Fruit fly (Drosophila melanogaster) whole organism, wandering third instar larva: ENCODE measurements around the gene CG15142.
A peak's percentile ranks its signal among the peaks of the same experiment; 100 is the strongest.

Source experiments
- Abd-B ChIP-seq: fragments of >200 bp; optimal IDR thresholded peaks from 2 replicates; lab custom pipeline; 2017; ENCODE audit warnings: missing biosample characterization, missing genetic modification characterization
- CG32264 ChIP-seq: fragments of 200-800 bp; sonication (Bioruptor generic); optimal IDR thresholded peaks from 2 replicates; lab custom pipeline; 2016; ENCODE audit warnings: missing biosample characterization, missing genetic modification characterization
- Dfd ChIP-seq: fragments of >200 bp; optimal IDR thresholded peaks from 2 replicates; lab custom pipeline; 2017; ENCODE audit warnings: missing biosample characterization, missing genetic modification characterization
- Dif ChIP-seq: fragments of 200-275, 200-300 bp; sonication (Bioruptor generic); optimal IDR thresholded peaks from 2 replicates; lab custom pipeline; 2018; ENCODE audit warnings: missing biosample characterization, missing genetic modification characterization; ENCODE audit not compliant: partially characterized antibody
- GATAd ChIP-seq: sonication (Bioruptor generic); optimal IDR thresholded peaks from 2 replicates; lab custom pipeline; 2016; ENCODE audit warnings: missing biosample characterization, missing genetic modification characterization
- HLH106 ChIP-seq: fragments of 200-800 bp; optimal IDR thresholded peaks from 3 replicates; lab custom pipeline; 2019; ENCODE audit warnings: missing biosample characterization, mild to moderate bottlenecking, missing genetic modification characterization, moderate library complexity
- Hnf4 ChIP-seq: fragments of 200-800 bp; sonication (Bioruptor generic); optimal IDR thresholded peaks from 2 replicates; lab custom pipeline; 2016; ENCODE audit warnings: missing biosample characterization, mild to moderate bottlenecking, missing genetic modification characterization
- Hr78 ChIP-seq: fragments of >200 bp; optimal IDR thresholded peaks from 2 replicates; lab custom pipeline; 2017; ENCODE audit warnings: missing biosample characterization, missing genetic modification characterization
- Hr83 ChIP-seq: fragments of 200-300 bp; sonication (Bioruptor generic); optimal IDR thresholded peaks from 2 replicates; lab custom pipeline; 2016; ENCODE audit warnings: missing biosample characterization, mild to moderate bottlenecking, missing genetic modification characterization, moderate library complexity; ENCODE audit not compliant: poor library complexity, severe bottlenecking
- Jra ChIP-seq: sonication (Bioruptor generic); optimal IDR thresholded peaks from 2 replicates; lab custom pipeline; 2016; ENCODE audit warnings: missing biosample characterization, missing genetic modification characterization
- Mio ChIP-seq: sonication (Bioruptor generic); optimal IDR thresholded peaks from 2 replicates; lab custom pipeline; 2016; ENCODE audit warnings: missing biosample characterization, missing genetic modification characterization
- Myc ChIP-seq: fragments of >200 bp; optimal IDR thresholded peaks from 2 replicates; lab custom pipeline; 2017
- OdsH ChIP-seq: fragments of 200-800 bp; sonication (Bioruptor generic); optimal IDR thresholded peaks from 2 replicates; lab custom pipeline; 2016; ENCODE audit warnings: missing biosample characterization, mild to moderate bottlenecking, missing genetic modification characterization
- Rel ChIP-seq, 2 experiments: fragments of 200-800 bp; sonication (Bioruptor generic) in 1 of 2; optimal IDR thresholded peaks; 2 replicates in 1 of 2; 3 replicates in 1 of 2; lab custom pipeline; 2016 to 2019; ENCODE audit warnings: mild to moderate bottlenecking in 2 of 2, missing biosample characterization in 2 of 2, missing genetic modification characterization in 2 of 2, moderate library complexity in 1 of 2
- Sp1 ChIP-seq: fragments of 200-800 bp; sonication (Bioruptor generic); optimal IDR thresholded peaks from 3 replicates; lab custom pipeline; 2019; ENCODE audit warnings: missing biosample characterization, mild to moderate bottlenecking, missing genetic modification characterization, moderate library complexity
- Vsx2 ChIP-seq: fragments of 200-300, 225-300 bp; sonication (Bioruptor generic); optimal IDR thresholded peaks from 2 replicates; lab custom pipeline; 2018; ENCODE audit warnings: missing biosample characterization, missing genetic modification characterization; ENCODE audit not compliant: partially characterized antibody
- br ChIP-seq: fragments of 200-800 bp; sonication (Bioruptor generic); optimal IDR thresholded peaks from 2 replicates; lab custom pipeline; 2016; ENCODE audit warnings: missing biosample characterization, missing genetic modification characterization
- dl ChIP-seq, 2 experiments: fragments of 175-275, 200-275 bp in 1 of 2; fragments of 200-275 bp in 1 of 2; sonication (Bioruptor generic); optimal IDR thresholded peaks; lab custom pipeline; 2018; ENCODE audit warnings: mild to moderate bottlenecking in 2 of 2, missing biosample characterization in 2 of 2, missing genetic modification characterization in 2 of 2, moderate library complexity in 2 of 2; ENCODE audit not compliant: partially characterized antibody in 2 of 2, insufficient read depth in 1 of 2
- dmrt93B ChIP-seq: fragments of 200-800 bp; sonication (Bioruptor generic); optimal IDR thresholded peaks from 2 replicates; lab custom pipeline; 2018; ENCODE audit warnings: missing biosample characterization, mild to moderate bottlenecking, missing genetic modification characterization
- dsf ChIP-seq: sonication (Bioruptor generic); optimal IDR thresholded peaks from 2 replicates; lab custom pipeline; 2016; ENCODE audit warnings: missing biosample characterization, missing genetic modification characterization, borderline replicate concordance
- ey ChIP-seq: fragments of 200-800 bp; sonication (Bioruptor generic); optimal IDR thresholded peaks from 2 replicates; lab custom pipeline; 2016; ENCODE audit warnings: missing biosample characterization, missing genetic modification characterization
- foxo ChIP-seq, 2 experiments: fragments of 200-800 bp; sonication (Bioruptor generic); optimal IDR thresholded peaks; 2 replicates in 1 of 2; 3 replicates in 1 of 2; lab custom pipeline; 2016 to 2017; ENCODE audit warnings: missing biosample characterization in 2 of 2, missing genetic modification characterization in 2 of 2
- fru ChIP-seq: fragments of 200-800 bp; sonication (Bioruptor generic); optimal IDR thresholded peaks from 3 replicates; lab custom pipeline; 2016; ENCODE audit warnings: missing biosample characterization, mild to moderate bottlenecking, missing genetic modification characterization
- h ChIP-seq: fragments of 200-800 bp; sonication (Bioruptor generic); optimal IDR thresholded peaks from 3 replicates; lab custom pipeline; 2016; ENCODE audit warnings: missing biosample characterization, mild to moderate bottlenecking, missing genetic modification characterization
- jim ChIP-seq: fragments of 175-275, 200-325 bp; sonication (Bioruptor generic); optimal IDR thresholded peaks from 2 replicates; lab custom pipeline; 2016; ENCODE audit warnings: missing biosample characterization, mild to moderate bottlenecking, missing genetic modification characterization
- lola ChIP-seq: fragments of >200 bp; optimal IDR thresholded peaks from 2 replicates; lab custom pipeline; 2017; ENCODE audit warnings: missing biosample characterization, missing genetic modification characterization
- psq ChIP-seq: fragments of 200-800 bp; sonication (Bioruptor generic); optimal IDR thresholded peaks from 3 replicates; lab custom pipeline; 2017; ENCODE audit warnings: missing biosample characterization, mild to moderate bottlenecking, missing genetic modification characterization, moderate library complexity
- rgr ChIP-seq: fragments of 200-800 bp; sonication (Bioruptor generic); optimal IDR thresholded peaks from 3 replicates; lab custom pipeline; 2016; ENCODE audit warnings: missing biosample characterization, mild to moderate bottlenecking, missing genetic modification characterization
- sage ChIP-seq: fragments of 200-800 bp; sonication (Bioruptor generic); optimal IDR thresholded peaks from 2 replicates; lab custom pipeline; 2016; ENCODE audit warnings: missing biosample characterization, mild to moderate bottlenecking, missing genetic modification characterization
- sv ChIP-seq: fragments of 200-800 bp; sonication (Bioruptor generic); optimal IDR thresholded peaks from 3 replicates; lab custom pipeline; 2016; ENCODE audit warnings: missing biosample characterization, missing genetic modification characterization
- tai ChIP-seq: sonication (Bioruptor generic); optimal IDR thresholded peaks from 2 replicates; lab custom pipeline; 2016; ENCODE audit warnings: missing biosample characterization, missing genetic modification characterization
- usp ChIP-seq: fragments of >200 bp; optimal IDR thresholded peaks from 2 replicates; lab custom pipeline; 2017; ENCODE audit warnings: missing biosample characterization, missing genetic modification characterization
- woc ChIP-seq: sonication (Bioruptor generic); optimal IDR thresholded peaks from 2 replicates; lab custom pipeline; 2016; ENCODE audit warnings: missing biosample characterization, mild to moderate bottlenecking, missing genetic modification characterization

Gene CG15142

dm6 chr2L:17529022-17529421, 30.4 kb upstream of the CG15142 start, which contains the start of gene CG15144:
TSS of gene CG15144 (minus strand) at chr2L:17529122.
- TF ChIP-seq Dfd (GFP tag; lab: Kevin White, UChicago) (no peak), Abd-B (no peak), Mio (GFP tag; lab: Kevin White, UChicago) (no peak), h (GFP tag; lab: Kevin White, UChicago) (no peak), sage (GFP tag; lab: Kevin White, UChicago) (no peak), Dif (GFP tag; lab: Kevin White, UChicago) (no peak), OdsH (GFP tag; lab: Kevin White, UChicago) (no peak), Sp1 (no peak), usp (no peak), sv (GFP tag; lab: Kevin White, UChicago) (no peak), GATAd (GFP tag; lab: Kevin White, UChicago) (no peak), ey (GFP tag; lab: Kevin White, UChicago) (no peak), Hr83 (GFP tag; lab: Kevin White, UChicago) (no peak), Hr78 (GFP tag; lab: Kevin White, UChicago) (no peak), CG32264 (GFP tag; lab: Kevin White, UChicago) (no peak), lola (GFP tag; lab: Kevin White, UChicago) (no peak)

- TF ChIP-seq psq (GFP tag; lab: Kevin White, UChicago) (no peak), usp (no peak), lola (GFP tag; lab: Kevin White, UChicago) (no peak), GATAd (GFP tag; lab: Kevin White, UChicago) (no peak), foxo (GFP tag; optimal IDR thresholded peaks at IDR 0.05; lab: Kevin White, UChicago) (no peak), dl (GFP tag; optimal IDR thresholded peaks at IDR 0.05; lab: Kevin White, UChicago; ENCODE audit: insufficient read depth in 1 of 2, partially characterized antibody in 2 of 2) (no peak), Rel (GFP tag; optimal IDR thresholded peaks at IDR 0.05; lab: Kevin White, UChicago) (no peak), Rel (tag; optimal IDR thresholded peaks at IDR 0.05; lab: Kevin White, UChicago) (no peak), h (GFP tag; lab: Kevin White, UChicago) (no peak), Myc (lab: Kevin White, UChicago) (no peak), Vsx2 (GFP tag; lab: Kevin White, UChicago) (no peak), tai (GFP tag; lab: Kevin White, UChicago) (no peak), dsf (no peak), Jra (no peak), Sp1 (no peak)
Observed at dm6 chr2L:17524449-17524848, 25.8 kb upstream of the CG15142 start, which contains the start of gene CG15143. TSS of gene CG15143 (minus strand) at chr2L:17524549.

- TF ChIP-seq Hnf4 (GFP tag; lab: Kevin White, UChicago) (peak; percentile 54), rgr (peak; percentile 75), OdsH (GFP tag; lab: Kevin White, UChicago) (peak; percentile 70), dsf (no peak), HLH106 (tag; lab: Kevin White, UChicago) (peak; percentile 83), br (GFP tag; lab: Kevin White, UChicago) (peak; percentile 67), CG32264 (GFP tag; lab: Kevin White, UChicago) (no peak), fru (GFP tag; lab: Kevin White, UChicago) (peak; percentile 80), jim (GFP tag; lab: Kevin White, UChicago) (no peak), Sp1 (peak; percentile 78), foxo (GFP tag; optimal IDR thresholded peaks at IDR 0.05; lab: Kevin White, UChicago) (peak in 1 of 2 experiments; percentile 75), Jra (peak; percentile 37), dmrt93B (GFP tag; lab: Kevin White, UChicago) (peak; percentile 57), h (GFP tag; lab: Kevin White, UChicago) (peak; percentile 79), ey (GFP tag; lab: Kevin White, UChicago) (peak; percentile 70), Vsx2 (GFP tag; lab: Kevin White, UChicago) (no peak), lola (GFP tag; lab: Kevin White, UChicago) (no peak), woc (GFP tag; lab: Kevin White, UChicago) (peak; percentile 52), sv (GFP tag; lab: Kevin White, UChicago) (peak; percentile 63)
Observed at dm6 chr2L:17514090-17514715, 15.6 kb upstream of the CG15142 start.
